Fruit fly (Drosophila melanogaster): ENCODE measurements around the gene S.

S gene

DNA sequence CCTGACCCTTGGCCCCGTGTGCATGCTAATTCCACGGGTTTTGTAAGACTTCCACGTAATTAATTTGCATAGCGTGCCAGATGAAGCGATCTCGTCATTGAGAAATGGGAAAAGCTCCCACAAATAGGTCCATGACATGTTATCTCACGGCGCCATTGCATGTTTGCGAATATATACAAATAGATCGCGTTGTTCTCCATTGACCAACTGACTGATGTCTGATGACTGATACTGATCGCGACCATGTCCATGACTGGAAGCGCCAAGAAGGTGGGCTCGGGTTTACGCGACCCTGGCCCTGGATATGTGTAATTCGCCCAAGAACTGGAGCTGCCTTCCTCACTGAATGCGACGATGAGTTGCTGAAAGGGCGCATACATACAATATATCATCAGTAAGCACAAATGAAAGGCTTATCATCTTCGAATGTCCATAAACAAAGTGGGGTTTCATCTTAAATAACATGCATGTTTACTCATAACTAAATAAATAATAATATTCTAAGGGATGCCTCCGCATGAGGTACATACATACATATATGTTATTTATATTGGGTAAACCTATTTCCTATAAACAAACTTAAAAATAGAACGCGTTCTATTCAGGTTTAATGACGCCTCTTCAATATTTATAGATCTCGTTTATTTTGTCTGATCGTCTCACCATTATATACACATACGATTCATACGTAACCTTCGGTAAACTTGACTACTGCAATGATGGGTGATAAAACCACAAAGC is 45.6 kb upstream of the S start (continued):
- TF ChIP-seq zen2 (GFP tag; IDR thresholded peaks at IDR 0.05; ENCODE audit: partially characterized antibody) (no peak), CG16779 (GFP tag; IDR thresholded peaks at IDR 0.05) (no peak), CG9797 (GFP tag; optimal IDR thresholded peaks at IDR 0.05) (no peak), Nf-YA (GFP tag; IDR thresholded peaks at IDR 0.05) (no peak), CG3847 (GFP tag; IDR thresholded peaks at IDR 0.05) (no peak), gem (tag; optimal IDR thresholded peaks at IDR 0.05) (peak; percentile 72), Ravus (GFP tag; IDR thresholded peaks at IDR 0.05) (no peak), CG1024 (GFP tag; IDR thresholded peaks at IDR 0.05) (no peak), kah (GFP tag; optimal IDR thresholded peaks at IDR 0.05) (no peak), unpg (GFP tag; optimal IDR thresholded peaks at IDR 0.05) (peak; percentile 55), CG17612 (GFP tag; IDR thresholded peaks at IDR 0.05) (no peak), CG10147 (GFP tag; optimal IDR thresholded peaks at IDR 0.05) (no peak), CG4404 (GFP tag; IDR thresholded peaks at IDR 0.05) (no peak), btn (GFP tag; optimal IDR thresholded peaks at IDR 0.05) (no peak), CG14710 (tag; optimal IDR thresholded peaks at IDR 0.05) (peak; percentile 72), tx (GFP tag; optimal IDR thresholded peaks at IDR 0.05) (no peak), Bteb2 (GFP tag; optimal IDR thresholded peaks at IDR 0.05) (no peak), CG17912 (GFP tag; optimal IDR thresholded peaks at IDR 0.05) (no peak), CG2712 (tag; optimal IDR thresholded peaks at IDR 0.05) (peak; percentile 56), CG12769 (tag; optimal IDR thresholded peaks at IDR 0.05) (no peak), sima (GFP tag; optimal IDR thresholded peaks at IDR 0.05) (no peak), ranshi (GFP tag; IDR thresholded peaks at IDR 0.05) (no peak), CG15011 (GFP tag; optimal IDR thresholded peaks at IDR 0.05) (no peak), CG11695 (GFP tag; IDR thresholded peaks at IDR 0.05) (no peak), Chrac-16 (GFP tag; optimal IDR thresholded peaks at IDR 0.05) (no peak), CG34422 (GFP tag; IDR thresholded peaks at IDR 0.05) (no peak), Camta (GFP tag; optimal IDR thresholded peaks at IDR 0.05) (no peak), sqz (GFP tag; optimal IDR thresholded peaks at IDR 0.05) (no peak), CG2199 (GFP tag; IDR thresholded peaks at IDR 0.05) (no peak), CG14860 (GFP tag; IDR thresholded peaks at IDR 0.05; ENCODE audit: partially characterized antibody) (no peak), maf-S (GFP tag; optimal IDR thresholded peaks at IDR 0.05) (no peak), CG13775 (GFP tag; optimal IDR thresholded peaks at IDR 0.05) (no peak), E2f2 (GFP tag; IDR thresholded peaks at IDR 0.05) (no peak), bsh (GFP tag; optimal IDR thresholded peaks at IDR 0.05) (peak in 1 of 2 experiments; percentile 83), CG12104 (GFP tag; optimal IDR thresholded peaks at IDR 0.05) (no peak), CG16813 (GFP tag; IDR thresholded peaks at IDR 0.05; ENCODE audit: partially characterized antibody) (no peak), CG43689 (GFP tag; IDR thresholded peaks at IDR 0.05) (no peak), CG1647 (GFP tag; optimal IDR thresholded peaks at IDR 0.05) (no peak), Aef1 (GFP tag; IDR thresholded peaks at IDR 0.05) (no peak), Antp (GFP tag; optimal IDR thresholded peaks at IDR 0.05) (no peak), dpn (GFP tag; optimal IDR thresholded peaks at IDR 0.05) (no peak), Spps (tag; optimal IDR thresholded peaks at IDR 0.05) (peak; percentile 48), lov (optimal IDR thresholded peaks at IDR 0.05) (no peak), lov (GFP tag; IDR thresholded peaks at IDR 0.05) (no peak), eve (GFP tag; optimal IDR thresholded peaks at IDR 0.05) (no peak), sc (optimal IDR thresholded peaks at IDR 0.05) (no peak), sc (GFP tag; optimal IDR thresholded peaks at IDR 0.05) (peak; percentile 64), ERR (GFP tag; optimal IDR thresholded peaks at IDR 0.05) (no peak), Hsf (GFP tag; optimal IDR thresholded peaks at IDR 0.05) (no peak), Dp (GFP tag; optimal IDR thresholded peaks at IDR 0.05) (no peak), kay (GFP tag; optimal IDR thresholded peaks at IDR 0.05) (no peak), CG2116 (GFP tag; optimal IDR thresholded peaks at IDR 0.05) (peak; percentile 17)
